Fruit fly (Drosophila melanogaster): ENCODE measurements around the gene tow.
A peak's percentile ranks its signal among the peaks of the same experiment; 100 is the strongest.

The tow gene

dm6 chr3L:6945357-6945756 lies 2.7 kb downstream of the tow start:
- TF ChIP-seq Mio (GFP tag; optimal IDR thresholded peaks at IDR 0.05) (no peak), N (GFP tag; optimal IDR thresholded peaks at IDR 0.05) (no peak), GATAd (GFP tag; optimal IDR thresholded peaks at IDR 0.05) (no peak), br (GFP tag; optimal IDR thresholded peaks at IDR 0.05) (no peak)

dm6 chr3L:6947188-6947971 lies 4.7 kb downstream of the tow start:
- TF ChIP-seq brk (GFP tag; optimal IDR thresholded peaks at IDR 0.05) (no peak), Dfd (GFP tag; optimal IDR thresholded peaks at IDR 0.05) (peak; percentile 94), Hr83 (GFP tag; optimal IDR thresholded peaks at IDR 0.05; ENCODE audit: poor library complexity, severe bottlenecking) (no peak), fru (GFP tag; optimal IDR thresholded peaks at IDR 0.05) (no peak)

- TF ChIP-seq psq (GFP tag; optimal IDR thresholded peaks at IDR 0.05) (peak; percentile 83), Rel (GFP tag; optimal IDR thresholded peaks at IDR 0.05) (no peak), Rel (tag; optimal IDR thresholded peaks at IDR 0.05) (peak; percentile 76), ey (GFP tag; optimal IDR thresholded peaks at IDR 0.05) (peak; percentile 87), Dif (GFP tag; optimal IDR thresholded peaks at IDR 0.05; ENCODE audit: partially characterized antibody) (no peak), dmrt93B (GFP tag; optimal IDR thresholded peaks at IDR 0.05) (peak; percentile 84), h (GFP tag; optimal IDR thresholded peaks at IDR 0.05) (peak; percentile 90), fru (GFP tag; optimal IDR thresholded peaks at IDR 0.05) (peak; percentile 86), Mio (GFP tag; optimal IDR thresholded peaks at IDR 0.05) (peak; percentile 29), sv (GFP tag; optimal IDR thresholded peaks at IDR 0.05) (peak; percentile 80), sage (GFP tag; optimal IDR thresholded peaks at IDR 0.05) (peak; percentile 90), GATAd (GFP tag; optimal IDR thresholded peaks at IDR 0.05) (no peak), Vsx2 (GFP tag; optimal IDR thresholded peaks at IDR 0.05; ENCODE audit: partially characterized antibody) (no peak), Abd-B (GFP tag; optimal IDR thresholded peaks at IDR 0.05) (no peak), HLH106 (tag; optimal IDR thresholded peaks at IDR 0.05) (peak; percentile 94), usp (GFP tag; optimal IDR thresholded peaks at IDR 0.05) (no peak), CrebA (GFP tag; optimal IDR thresholded peaks at IDR 0.05; ENCODE audit: borderline replicate concordance) (no peak), Dfd (GFP tag; optimal IDR thresholded peaks at IDR 0.05) (no peak), Sp1 (GFP tag; optimal IDR thresholded peaks at IDR 0.05) (peak; percentile 91), Hnf4 (GFP tag; optimal IDR thresholded peaks at IDR 0.05) (peak; percentile 85), woc (GFP tag; optimal IDR thresholded peaks at IDR 0.05) (peak; percentile 85), jim (GFP tag; optimal IDR thresholded peaks at IDR 0.05) (no peak), Myc (optimal IDR thresholded peaks at IDR 0.05) (no peak), Jra (GFP tag; optimal IDR thresholded peaks at IDR 0.05) (peak; percentile 53), CG9705 (GFP tag; optimal IDR thresholded peaks at IDR 0.05) (peak; percentile 88), Hr78 (GFP tag; optimal IDR thresholded peaks at IDR 0.05) (no peak), Hr83 (GFP tag; optimal IDR thresholded peaks at IDR 0.05; ENCODE audit: poor library complexity, severe bottlenecking) (no peak), dl (GFP tag; optimal IDR thresholded peaks at IDR 0.05; ENCODE audit: insufficient read depth in 1 of 2, partially characterized antibody in 2 of 2) (no peak), rgr (GFP tag; optimal IDR thresholded peaks at IDR 0.05) (peak; percentile 92), foxo (GFP tag; optimal IDR thresholded peaks at IDR 0.05) (peak in 1 of 2 experiments; percentile 93), OdsH (GFP tag; optimal IDR thresholded peaks at IDR 0.05) (peak; percentile 89), br (GFP tag; optimal IDR thresholded peaks at IDR 0.05) (peak; percentile 82), brk (GFP tag; optimal IDR thresholded peaks at IDR 0.05) (peak; percentile 90), dsf (GFP tag; optimal IDR thresholded peaks at IDR 0.05; ENCODE audit: borderline replicate concordance) (peak; percentile 59), tai (GFP tag; optimal IDR thresholded peaks at IDR 0.05) (no peak), N (GFP tag; optimal IDR thresholded peaks at IDR 0.05) (no peak), CG32264 (GFP tag; optimal IDR thresholded peaks at IDR 0.05) (peak; percentile 41), pan (optimal IDR thresholded peaks at IDR 0.05) (no peak), lola (GFP tag; optimal IDR thresholded peaks at IDR 0.05) (no peak)
These were observed 12.9 kb downstream of the tow start, which contains the start of the genes CG10077 and CG9948 for dm6 chr3L:6955254-6956229. Gene CG10077 (minus strand): TSS chr3L:6955904. Gene CG9948 (plus strand): TSS chr3L:6955991.
